Fruit fly (Drosophila melanogaster) whole organism, pupa: Measurements from ENCODE around the gene Tsp5D.

Experiments
- CG10348 ChIP-seq: fragments of 200-800 bp; sonication (Bioruptor generic); IDR thresholded peaks from 2 replicates; pipeline ENCODE4 v1.3.6; 2022; ENCODE audit warnings: missing biosample characterization, missing genetic modification characterization
- CG13204 ChIP-seq: fragments of 200-800 bp; sonication (Bioruptor generic); optimal IDR thresholded peaks from 2 replicates; lab custom pipeline; 2018; ENCODE audit warnings: missing biosample characterization, mild to moderate bottlenecking, missing genetic modification characterization, moderate library complexity
- CG14655 ChIP-seq: fragments of 200-800 bp; sonication (Bioruptor generic); optimal IDR thresholded peaks from 3 replicates; lab custom pipeline; 2017; ENCODE audit warnings: mild to moderate bottlenecking, missing biosample characterization, missing genetic modification reagents, missing genetic modification characterization
- CG32121 ChIP-seq: fragments of 200-800 bp; sonication (Bioruptor generic); IDR thresholded peaks from 2 replicates; pipeline ENCODE4 v1.3.6; 2022; ENCODE audit warnings: missing biosample characterization, missing genetic modification characterization
- CG34367 ChIP-seq: fragments of 200-800 bp; sonication (Bioruptor generic); optimal IDR thresholded peaks from 2 replicates; lab custom pipeline; 2018; ENCODE audit warnings: missing biosample characterization, mild to moderate bottlenecking, missing genetic modification characterization
- CG8159 ChIP-seq: fragments of 200-800 bp; sonication (Bioruptor generic); optimal IDR thresholded peaks from 3 replicates; lab custom pipeline; 2018; ENCODE audit warnings: missing biosample characterization, mild to moderate bottlenecking, missing genetic modification characterization, moderate library complexity
- CG8301 ChIP-seq: fragments of 200-800 bp; sonication (Bioruptor generic); optimal IDR thresholded peaks from 2 replicates; lab custom pipeline; 2018; ENCODE audit warnings: missing biosample characterization, mild to moderate bottlenecking, missing genetic modification characterization
- Ets98B ChIP-seq: fragments of 200-800 bp; sonication (Bioruptor generic); IDR thresholded peaks from 2 replicates; pipeline ENCODE4 v1.3.6; 2022; ENCODE audit warnings: missing biosample characterization, missing genetic modification characterization
- Pif1A ChIP-seq: fragments of 200-800 bp; sonication (Bioruptor generic); optimal IDR thresholded peaks from 3 replicates; lab custom pipeline; 2016; ENCODE audit warnings: missing biosample characterization, missing genetic modification characterization
- Pif1B ChIP-seq: fragments of 200-800 bp; sonication (Bioruptor generic); optimal IDR thresholded peaks from 3 replicates; lab custom pipeline; 2016; ENCODE audit warnings: missing biosample characterization, missing genetic modification characterization
- gl ChIP-seq: fragments of 200-800 bp; sonication (Bioruptor generic); optimal IDR thresholded peaks from 2 replicates; lab custom pipeline; 2018; ENCODE audit warnings: missing biosample characterization, mild to moderate bottlenecking, missing genetic modification characterization
- rn ChIP-seq: fragments of 200-800 bp; sonication (Bioruptor generic); IDR thresholded peaks from 2 replicates; pipeline ENCODE4 v1.3.6; 2022; ENCODE audit warnings: missing biosample characterization, missing genetic modification characterization

dm6 chrX:6062160-6062559 is 12.5 kb downstream of the Tsp5D start:
- TF ChIP-seq CG14655 (GFP tag; lab: Kevin White, UChicago) (no peak), CG32121 (GFP tag; lab: Robert Waterston, UW) (no peak), Ets98B (no peak), CG10348 (GFP tag; lab: Robert Waterston, UW) (no peak), rn (GFP tag; lab: Robert Waterston, UW) (no peak), CG8301 (no peak), CG13204 (GFP tag; lab: Kevin White, UChicago) (no peak), CG8159 (tag; lab: Kevin White, UChicago) (no peak), CG34367 (no peak), Pif1A (GFP tag; lab: Kevin White, UChicago) (no peak), gl (tag; lab: Kevin White, UChicago) (no peak), Pif1B (no peak)
